Worm (Caenorhabditis elegans) whole organism, midembryonic: ENCODE data around the gene C44H9.5.

ENCODE experiments used
- T22C8.4 ChIP-seq: fragments of 200-800 bp; sonication (Bioruptor generic); IDR thresholded peaks from 2 replicates; pipeline ENCODE4 v1.3.6; 2022; ENCODE audit warnings: missing genetic modification characterization, missing compliant biosample characterization
- cog-1 ChIP-seq: sonication (generic microtip); optimal IDR thresholded peaks from 2 replicates; lab custom pipeline; 2016; ENCODE audit warnings: missing genetic modification characterization, missing compliant biosample characterization
- flt-1 ChIP-seq: fragments of 200-800 bp; sonication (Bioruptor generic); IDR thresholded peaks from 2 replicates; pipeline ENCODE4 v1.3.6; 2022; ENCODE audit warnings: missing genetic modification characterization, missing compliant biosample characterization
- klf-2 ChIP-seq: fragments of 200-800 bp; sonication (Bioruptor generic); conservative IDR thresholded peaks from 2 replicates; pipeline ENCODE4 v1.3.6; 2022; ENCODE audit warnings: missing genetic modification reagents, missing genetic modification characterization, missing compliant biosample characterization
- med-1 ChIP-seq: sonication (generic microtip); optimal IDR thresholded peaks from 2 replicates; lab custom pipeline; 2017; ENCODE audit warnings: missing genetic modification characterization, mild to moderate bottlenecking, missing compliant biosample characterization, antibody characterized with exemption, missing genetic modification reagents; ENCODE audit not compliant: insufficient read depth
- ref-1 ChIP-seq: fragments of 200-800 bp; sonication (Bioruptor generic); conservative IDR thresholded peaks from 2 replicates; pipeline ENCODE4 v1.3.6; 2022; ENCODE audit warnings: missing genetic modification reagents, missing genetic modification characterization, missing compliant biosample characterization
- tab-1 ChIP-seq: fragments of 200-800 bp; sonication (Bioruptor generic); IDR thresholded peaks from 2 replicates; pipeline ENCODE4 v1.3.6; 2022; ENCODE audit warnings: missing genetic modification characterization, missing compliant biosample characterization
- ztf-23 ChIP-seq: fragments of 200-800 bp; sonication (Bioruptor generic); IDR thresholded peaks from 2 replicates; pipeline ENCODE4 v1.3.6; 2022; ENCODE audit warnings: missing genetic modification reagents, missing genetic modification characterization, missing compliant biosample characterization
- ztf-29 ChIP-seq: fragments of 200-800 bp; sonication (Bioruptor generic); IDR thresholded peaks from 2 replicates; pipeline ENCODE4 v1.3.6; 2022; ENCODE audit warnings: missing genetic modification reagents, missing genetic modification characterization, missing compliant biosample characterization

Gene C44H9.5

ce11 chrV:12849736-12850135 is at the start of gene C44H9.5:
C44H9.5 (minus strand) TSS chrV:12849864.
- no peak for TF ChIP-seq klf-2 (GFP tag; lab: Robert Waterston, UW)
- no peak for TF ChIP-seq flt-1 (GFP tag; lab: Robert Waterston, UW)
- no peak for TF ChIP-seq ztf-23 (GFP tag; lab: Robert Waterston, UW)
- no peak for TF ChIP-seq T22C8.4 (GFP tag; lab: Robert Waterston, UW)
- no peak for TF ChIP-seq cog-1 (tag; lab: Kevin White, UChicago)
- TF ChIP-seq ref-1 (GFP tag; lab: Robert Waterston, UW) = no peak
- no peak for TF ChIP-seq med-1
- TF ChIP-seq ztf-29 (GFP tag; lab: Robert Waterston, UW) = no peak
- no peak for TF ChIP-seq tab-1 (GFP tag; lab: Robert Waterston, UW)

- no peak for TF ChIP-seq flt-1 (GFP tag; lab: Robert Waterston, UW)
- TF ChIP-seq tab-1 (GFP tag; lab: Robert Waterston, UW) = no peak
- no peak for TF ChIP-seq T22C8.4 (GFP tag; lab: Robert Waterston, UW)
- no peak for TF ChIP-seq klf-2 (GFP tag; lab: Robert Waterston, UW)
- no peak for TF ChIP-seq ztf-23 (GFP tag; lab: Robert Waterston, UW)
- TF ChIP-seq ztf-29 (GFP tag; lab: Robert Waterston, UW) = no peak
- TF ChIP-seq cog-1 (tag; lab: Kevin White, UChicago) = no peak
- TF ChIP-seq ref-1 (GFP tag; lab: Robert Waterston, UW) = no peak
- no peak for TF ChIP-seq med-1
Observed at ce11 chrV:12898583-12899232, 49.0 kb upstream of the C44H9.5 start.

ce11 chrV:12897338-12897737 is 47.7 kb upstream of the C44H9.5 start:
- no peak for TF ChIP-seq flt-1 (GFP tag; lab: Robert Waterston, UW)
- TF ChIP-seq cog-1 (tag; lab: Kevin White, UChicago) = no peak
- TF ChIP-seq tab-1 (GFP tag; lab: Robert Waterston, UW) = no peak
- no peak for TF ChIP-seq ref-1 (GFP tag; lab: Robert Waterston, UW)
- no peak for TF ChIP-seq med-1

ce11 chrV:12896850-12897249 is 47.2 kb upstream of the C44H9.5 start:
- TF ChIP-seq flt-1 (GFP tag; lab: Robert Waterston, UW) (no peak), cog-1 (tag; lab: Kevin White, UChicago) (no peak), ztf-29 (GFP tag; lab: Robert Waterston, UW) (no peak), tab-1 (GFP tag; lab: Robert Waterston, UW) (no peak), ztf-23 (GFP tag; lab: Robert Waterston, UW) (no peak), med-1 (no peak), klf-2 (GFP tag; lab: Robert Waterston, UW) (no peak), T22C8.4 (GFP tag; lab: Robert Waterston, UW) (no peak), ref-1 (GFP tag; lab: Robert Waterston, UW) (no peak)

ce11 chrV:12895772-12896171 is 46.1 kb upstream of the C44H9.5 start, which contains the start of gene ttbk-7:
ttbk-7 (minus strand) TSS chrV:12895872.
- TF ChIP-seq tab-1 (GFP tag; lab: Robert Waterston, UW) = no peak
- no peak for TF ChIP-seq flt-1 (GFP tag; lab: Robert Waterston, UW)
- no peak for TF ChIP-seq T22C8.4 (GFP tag; lab: Robert Waterston, UW)
- no peak for TF ChIP-seq ztf-23 (GFP tag; lab: Robert Waterston, UW)
- no peak for TF ChIP-seq ztf-29 (GFP tag; lab: Robert Waterston, UW)
- TF ChIP-seq ref-1 (GFP tag; lab: Robert Waterston, UW) = no peak
- TF ChIP-seq med-1 = no peak
- TF ChIP-seq klf-2 (GFP tag; lab: Robert Waterston, UW) = no peak
- no peak for TF ChIP-seq cog-1 (tag; lab: Kevin White, UChicago)

ce11 chrV:12885860-12886259 is 36.2 kb upstream of the C44H9.5 start, which contains the start of gene glb-24:
glb-24 (minus strand) TSS chrV:12885960.
- TF ChIP-seq ztf-23 (GFP tag; lab: Robert Waterston, UW) (no peak), flt-1 (GFP tag; lab: Robert Waterston, UW) (no peak), cog-1 (tag; lab: Kevin White, UChicago) (no peak), T22C8.4 (GFP tag; lab: Robert Waterston, UW) (no peak), ref-1 (GFP tag; lab: Robert Waterston, UW) (no peak), med-1 (no peak), tab-1 (GFP tag; lab: Robert Waterston, UW) (no peak), klf-2 (GFP tag; lab: Robert Waterston, UW) (no peak), ztf-29 (GFP tag; lab: Robert Waterston, UW) (no peak)

- no peak for TF ChIP-seq T22C8.4 (GFP tag; lab: Robert Waterston, UW)
- no peak for TF ChIP-seq klf-2 (GFP tag; lab: Robert Waterston, UW)
- no peak for TF ChIP-seq flt-1 (GFP tag; lab: Robert Waterston, UW)
- no peak for TF ChIP-seq med-1
- no peak for TF ChIP-seq cog-1 (tag; lab: Kevin White, UChicago)
- TF ChIP-seq ztf-29 (GFP tag; lab: Robert Waterston, UW) = no peak
- TF ChIP-seq ztf-23 (GFP tag; lab: Robert Waterston, UW) = no peak
Observed at ce11 chrV:12882370-12882769, 32.7 kb upstream of the C44H9.5 start.

ce11 chrV:12881396-12881795 is 31.7 kb upstream of the C44H9.5 start:
- TF ChIP-seq ztf-23 (GFP tag; lab: Robert Waterston, UW) = no peak
- no peak for TF ChIP-seq flt-1 (GFP tag; lab: Robert Waterston, UW)
- TF ChIP-seq med-1 = no peak
- TF ChIP-seq tab-1 (GFP tag; lab: Robert Waterston, UW) = no peak
- TF ChIP-seq klf-2 (GFP tag; lab: Robert Waterston, UW) = no peak
- TF ChIP-seq cog-1 (tag; lab: Kevin White, UChicago) = no peak
- TF ChIP-seq ztf-29 (GFP tag; lab: Robert Waterston, UW) = no peak
- TF ChIP-seq T22C8.4 (GFP tag; lab: Robert Waterston, UW) = no peak
- no peak for TF ChIP-seq ref-1 (GFP tag; lab: Robert Waterston, UW)

ce11 chrV:12879349-12879748 is 29.7 kb upstream of the C44H9.5 start:
- TF ChIP-seq med-1 (no peak), ref-1 (GFP tag; lab: Robert Waterston, UW) (no peak), ztf-23 (GFP tag; lab: Robert Waterston, UW) (no peak), cog-1 (tag; lab: Kevin White, UChicago) (no peak), T22C8.4 (GFP tag; lab: Robert Waterston, UW) (no peak), flt-1 (GFP tag; lab: Robert Waterston, UW) (no peak), ztf-29 (GFP tag; lab: Robert Waterston, UW) (no peak), tab-1 (GFP tag; lab: Robert Waterston, UW) (no peak), klf-2 (GFP tag; lab: Robert Waterston, UW) (no peak)
